Fruit fly (Drosophila melanogaster): ENCODE data around the gene HDAC6.

- TF ChIP-seq Myc (optimal IDR thresholded peaks at IDR 0.05) (no peak), psq (optimal IDR thresholded peaks at IDR 0.05) (no peak), insv (optimal IDR thresholded peaks at IDR 0.05) (no peak), Sin3A (optimal IDR thresholded peaks at IDR 0.05) (no peak), ttk (optimal IDR thresholded peaks at IDR 0.05) (no peak), h (optimal IDR thresholded peaks at IDR 0.05) (no peak)
These were observed 13.2 kb upstream of the HDAC6 start for dm6 chrX:15319699-15320482.

Data from Kc167 (cell line).